Worm (Caenorhabditis elegans): Measurements from ENCODE around the gene F35C8.8.

Gene F35C8.8

ce11 chrX:5400524-5400923, 28.1 kb upstream of the F35C8.8 start, which contains the start of gene scav-1:
Gene scav-1 (minus strand): TSS chrX:5400584.
- peak; percentile 6 for TF ChIP-seq gmeb-1 (tag; optimal IDR thresholded peaks at IDR 0.05)
- peak; percentile 0 for TF ChIP-seq nhr-129 (tag; optimal IDR thresholded peaks at IDR 0.05)
- no peak for TF ChIP-seq nhr-10 (tag; optimal IDR thresholded peaks at IDR 0.05)
- no peak for TF ChIP-seq unc-55 (GFP tag; optimal IDR thresholded peaks at IDR 0.05)
- TF ChIP-seq ceh-82 (tag; optimal IDR thresholded peaks at IDR 0.05): no peak
- no peak for TF ChIP-seq mbf-1 (tag; optimal IDR thresholded peaks at IDR 0.05)
- TF ChIP-seq fos-1 (tag; optimal IDR thresholded peaks at IDR 0.05): peak; percentile 92
- no peak for TF ChIP-seq zag-1 (tag; optimal IDR thresholded peaks at IDR 0.05)
- TF ChIP-seq mab-5 (tag; optimal IDR thresholded peaks at IDR 0.05): no peak
- TF ChIP-seq ztf-4 (tag; optimal IDR thresholded peaks at IDR 0.05): no peak
- peak; percentile 41 for TF ChIP-seq crh-2 (tag; optimal IDR thresholded peaks at IDR 0.05)

ce11 chrX:5397300-5397699, 24.9 kb upstream of the F35C8.8 start, which contains the start of gene C03F11.2:
Gene C03F11.2 (minus strand): TSS chrX:5397400.
- TF ChIP-seq ztf-11 (tag; optimal IDR thresholded peaks at IDR 0.05) (no peak), mab-5 (tag; optimal IDR thresholded peaks at IDR 0.05) (no peak), skn-1 (tag; optimal IDR thresholded peaks at IDR 0.05) (no peak), ceh-82 (tag; optimal IDR thresholded peaks at IDR 0.05) (no peak), ceh-16 (tag; optimal IDR thresholded peaks at IDR 0.05) (no peak), ztf-1 (GFP tag; conservative IDR thresholded peaks at IDR 0.05) (no peak), sma-9 (GFP tag; optimal IDR thresholded peaks at IDR 0.05) (no peak), sma-9 (tag; optimal IDR thresholded peaks at IDR 0.05) (no peak), zag-1 (tag; optimal IDR thresholded peaks at IDR 0.05) (no peak), nhr-237 (tag; optimal IDR thresholded peaks at IDR 0.05) (no peak), elt-1 (tag; optimal IDR thresholded peaks at IDR 0.05) (no peak)

DNA sequence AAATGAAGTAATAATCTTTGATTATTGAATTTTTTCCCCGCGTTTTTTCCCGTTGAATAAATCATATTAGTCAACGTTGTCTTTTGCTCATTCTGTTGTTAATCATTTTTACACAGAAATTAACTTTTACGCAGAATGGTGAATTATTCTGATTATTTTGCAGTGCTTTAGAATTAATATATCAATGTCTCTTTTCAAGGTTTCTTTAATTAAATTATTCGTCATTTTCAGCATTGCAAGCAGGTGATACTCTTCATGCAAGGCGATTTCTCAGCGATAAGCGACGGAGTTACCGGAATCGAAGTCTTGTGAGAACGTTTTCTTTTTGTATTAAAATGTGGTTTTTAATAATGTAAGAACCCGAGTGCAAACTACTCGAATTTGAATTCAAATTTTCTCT, 15.2 kb upstream of the F35C8.8 start:
- TF ChIP-seq nhr-21 (tag; optimal IDR thresholded peaks at IDR 0.05) (peak; percentile 66), C34F6.9 (tag; optimal IDR thresholded peaks at IDR 0.05) (peak; percentile 18), mdl-1 (tag; optimal IDR thresholded peaks at IDR 0.05) (no peak), mbf-1 (tag; optimal IDR thresholded peaks at IDR 0.05) (no peak), nhr-12 (tag; optimal IDR thresholded peaks at IDR 0.05) (no peak)

DNA sequence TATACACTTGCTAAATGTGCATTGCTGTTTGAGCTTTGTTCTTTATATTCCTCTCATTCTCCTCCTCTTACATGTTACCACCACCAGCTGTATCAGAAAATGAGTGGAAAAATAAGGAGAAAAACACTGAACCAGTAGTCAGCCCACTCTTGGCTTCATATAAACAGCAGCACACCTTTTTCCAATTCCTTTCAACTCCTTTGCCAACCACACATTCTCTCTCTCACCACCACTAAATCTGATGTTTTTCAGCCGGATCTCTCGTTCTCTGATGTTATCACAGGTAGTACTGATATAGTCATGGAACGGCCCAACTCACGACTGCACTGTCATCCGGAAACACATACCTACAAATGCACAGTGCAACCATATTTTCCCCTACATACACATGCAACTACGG, 14.1 kb upstream of the F35C8.8 start, which contains the start of gene kcnl-3:
Gene kcnl-3 (plus strand): TSS at position 301 of the 400 bp plus-strand sequence.
- no peak for TF ChIP-seq ceh-82 (tag; optimal IDR thresholded peaks at IDR 0.05)
- no peak for TF ChIP-seq egl-27 (tag; optimal IDR thresholded peaks at IDR 0.05)
- no peak for TF ChIP-seq nhr-21 (tag; optimal IDR thresholded peaks at IDR 0.05)
- TF ChIP-seq ztf-4 (tag; optimal IDR thresholded peaks at IDR 0.05): no peak
- TF ChIP-seq dmd-4 (tag; optimal IDR thresholded peaks at IDR 0.05): no peak
- TF ChIP-seq ceh-16 (tag; optimal IDR thresholded peaks at IDR 0.05): no peak
- TF ChIP-seq C34F6.9 (tag; optimal IDR thresholded peaks at IDR 0.05): no peak
- TF ChIP-seq aly-2 (tag; optimal IDR thresholded peaks at IDR 0.05): no peak
- no peak for TF ChIP-seq R02D3.7 (tag; optimal IDR thresholded peaks at IDR 0.05)
- TF ChIP-seq fos-1 (tag; optimal IDR thresholded peaks at IDR 0.05): no peak
- TF ChIP-seq sma-9 (GFP tag; optimal IDR thresholded peaks at IDR 0.05): no peak
- TF ChIP-seq sma-9 (tag; optimal IDR thresholded peaks at IDR 0.05): no peak
- TF ChIP-seq snpc-4 (tag; optimal IDR thresholded peaks at IDR 0.05): no peak
- TF ChIP-seq nhr-23 (tag; optimal IDR thresholded peaks at IDR 0.05): no peak
- no peak for TF ChIP-seq mab-5 (tag; optimal IDR thresholded peaks at IDR 0.05)
- TF ChIP-seq elt-1 (tag; optimal IDR thresholded peaks at IDR 0.05): no peak
- no peak for TF ChIP-seq nhr-77 (tag; optimal IDR thresholded peaks at IDR 0.05)
- no peak for TF ChIP-seq ama-1 (optimal IDR thresholded peaks at IDR 0.05)
- no peak for TF ChIP-seq blmp-1 (tag; optimal IDR thresholded peaks at IDR 0.05; ENCODE audit: insufficient read depth)

ce11 chrX:5382778-5383177, 10.3 kb upstream of the F35C8.8 start:
- TF ChIP-seq R02D3.7 (tag; optimal IDR thresholded peaks at IDR 0.05) (no peak), nhr-10 (tag; optimal IDR thresholded peaks at IDR 0.05) (no peak), blmp-1 (tag; optimal IDR thresholded peaks at IDR 0.05; ENCODE audit: insufficient read depth) (no peak), C34F6.9 (tag; optimal IDR thresholded peaks at IDR 0.05) (no peak), ztf-1 (GFP tag; conservative IDR thresholded peaks at IDR 0.05) (no peak), nhr-77 (tag; optimal IDR thresholded peaks at IDR 0.05) (no peak), ceh-82 (tag; optimal IDR thresholded peaks at IDR 0.05) (no peak), F13H6.1 (tag; optimal IDR thresholded peaks at IDR 0.05) (no peak), Y55F3AM.14 (GFP tag; optimal IDR thresholded peaks at IDR 0.05) (no peak), lin-11 (tag; optimal IDR thresholded peaks at IDR 0.05) (no peak), ztf-11 (tag; optimal IDR thresholded peaks at IDR 0.05) (no peak), nhr-21 (tag; optimal IDR thresholded peaks at IDR 0.05) (no peak), alr-1 (tag; optimal IDR thresholded peaks at IDR 0.05) (no peak), nhr-23 (tag; optimal IDR thresholded peaks at IDR 0.05) (no peak), unc-62 (GFP tag; optimal IDR thresholded peaks at IDR 0.05) (no peak), crh-2 (tag; optimal IDR thresholded peaks at IDR 0.05) (no peak), sem-4 (tag; optimal IDR thresholded peaks at IDR 0.05) (no peak), ztf-4 (tag; optimal IDR thresholded peaks at IDR 0.05) (no peak), mab-5 (tag; optimal IDR thresholded peaks at IDR 0.05) (no peak), sma-9 (GFP tag; optimal IDR thresholded peaks at IDR 0.05) (no peak), sma-9 (tag; optimal IDR thresholded peaks at IDR 0.05) (no peak)
